Fruit fly (Drosophila melanogaster): ENCODE data around the gene CG6454.

CG6454 gene

dm6 chr3R:24375561-24375960 lies 26.6 kb downstream of the CG6454 start, which contains the start of gene CG17781:
TSS of gene CG17781 (minus strand) at chr3R:24375661.
- TF ChIP-seq dsf (GFP tag; optimal IDR thresholded peaks at IDR 0.05; ENCODE audit: borderline replicate concordance) (no peak), dl (GFP tag; optimal IDR thresholded peaks at IDR 0.05; ENCODE audit: insufficient read depth in 1 of 2, partially characterized antibody in 2 of 2) (no peak), CG9705 (GFP tag; optimal IDR thresholded peaks at IDR 0.05) (no peak), dmrt93B (GFP tag; optimal IDR thresholded peaks at IDR 0.05) (no peak)

DNA sequence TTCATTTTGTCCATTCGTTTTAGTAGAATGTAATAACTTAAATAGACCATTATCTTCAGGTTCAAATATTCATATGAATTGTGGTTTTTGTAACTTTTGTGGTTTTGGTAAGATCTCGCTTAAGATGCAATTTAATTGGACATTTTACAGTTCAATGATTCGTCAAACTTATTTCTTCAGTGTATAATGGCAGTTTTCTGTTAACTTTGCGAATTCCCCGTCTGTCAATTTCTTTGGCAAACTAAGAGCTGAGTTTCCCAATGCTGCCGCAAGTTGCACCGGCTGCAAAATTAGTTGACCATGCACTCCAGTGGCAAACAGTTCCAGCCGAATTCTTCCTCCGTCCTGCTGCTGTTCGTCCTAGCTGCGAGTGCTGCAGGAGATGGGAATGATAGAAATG lies 27.6 kb downstream of the CG6454 start, which contains the start of gene CG33342:
Gene CG33342, plus strand, starts transcription at position 301 of the 400 bp plus-strand sequence.
- no peak for TF ChIP-seq Dfd (GFP tag; optimal IDR thresholded peaks at IDR 0.05)
- no peak for TF ChIP-seq rgr (GFP tag; optimal IDR thresholded peaks at IDR 0.05)
- no peak for TF ChIP-seq h (GFP tag; optimal IDR thresholded peaks at IDR 0.05)
- TF ChIP-seq Myc (optimal IDR thresholded peaks at IDR 0.05) = no peak
- TF ChIP-seq dsf (GFP tag; optimal IDR thresholded peaks at IDR 0.05; ENCODE audit: borderline replicate concordance) = no peak
- TF ChIP-seq Vsx2 (GFP tag; optimal IDR thresholded peaks at IDR 0.05; ENCODE audit: partially characterized antibody) = no peak
- TF ChIP-seq CG32264 (GFP tag; optimal IDR thresholded peaks at IDR 0.05) = no peak

DNA sequence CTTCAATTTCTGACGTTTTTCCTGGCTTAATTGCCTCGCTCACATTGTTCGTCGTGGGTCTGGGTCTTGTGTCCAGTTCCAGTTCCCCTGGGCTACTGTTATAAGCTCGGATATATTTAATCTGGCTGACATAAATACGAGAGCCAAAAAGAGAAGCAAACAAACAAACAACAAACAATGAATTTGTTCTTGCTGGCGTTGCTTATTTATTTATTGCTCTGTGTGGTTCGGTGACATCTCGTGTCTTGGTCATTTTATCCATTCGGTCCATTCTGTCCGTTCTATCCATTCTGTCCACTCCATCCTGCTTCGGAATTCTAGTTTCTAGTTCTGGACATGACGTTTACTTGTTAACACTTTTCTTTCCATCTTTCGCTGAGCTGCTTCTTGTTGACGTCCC lies 36.0 kb downstream of the CG6454 start, which contains the start of gene CG17780:
Gene CG17780, minus strand, starts transcription at position 101 of the 400 bp plus-strand sequence.
- TF ChIP-seq CG32264 (GFP tag; optimal IDR thresholded peaks at IDR 0.05) (no peak), N (GFP tag; optimal IDR thresholded peaks at IDR 0.05) (no peak), foxo (GFP tag; optimal IDR thresholded peaks at IDR 0.05) (no peak), tai (GFP tag; optimal IDR thresholded peaks at IDR 0.05) (no peak), GATAd (GFP tag; optimal IDR thresholded peaks at IDR 0.05) (no peak), usp (GFP tag; optimal IDR thresholded peaks at IDR 0.05) (no peak), CrebA (GFP tag; optimal IDR thresholded peaks at IDR 0.05; ENCODE audit: borderline replicate concordance) (no peak), ey (GFP tag; optimal IDR thresholded peaks at IDR 0.05) (no peak), dsf (GFP tag; optimal IDR thresholded peaks at IDR 0.05; ENCODE audit: borderline replicate concordance) (no peak), pan (optimal IDR thresholded peaks at IDR 0.05) (no peak), jim (GFP tag; optimal IDR thresholded peaks at IDR 0.05) (no peak), OdsH (GFP tag; optimal IDR thresholded peaks at IDR 0.05) (no peak), Abd-B (GFP tag; optimal IDR thresholded peaks at IDR 0.05) (no peak), Rel (GFP tag; optimal IDR thresholded peaks at IDR 0.05) (no peak), Rel (tag; optimal IDR thresholded peaks at IDR 0.05) (no peak), sage (GFP tag; optimal IDR thresholded peaks at IDR 0.05) (no peak), Dif (GFP tag; optimal IDR thresholded peaks at IDR 0.05; ENCODE audit: partially characterized antibody) (no peak), Myc (optimal IDR thresholded peaks at IDR 0.05) (no peak)

- TF ChIP-seq Mio (GFP tag; optimal IDR thresholded peaks at IDR 0.05) (no peak), CrebA (GFP tag; optimal IDR thresholded peaks at IDR 0.05; ENCODE audit: borderline replicate concordance) (no peak), GATAd (GFP tag; optimal IDR thresholded peaks at IDR 0.05) (no peak), h (GFP tag; optimal IDR thresholded peaks at IDR 0.05) (no peak), tai (GFP tag; optimal IDR thresholded peaks at IDR 0.05) (no peak), dsf (GFP tag; optimal IDR thresholded peaks at IDR 0.05; ENCODE audit: borderline replicate concordance) (no peak), dl (GFP tag; optimal IDR thresholded peaks at IDR 0.05; ENCODE audit: insufficient read depth in 1 of 2, partially characterized antibody in 2 of 2) (no peak), sv (GFP tag; optimal IDR thresholded peaks at IDR 0.05) (no peak), pan (optimal IDR thresholded peaks at IDR 0.05) (no peak), brk (GFP tag; optimal IDR thresholded peaks at IDR 0.05) (no peak), Hr78 (GFP tag; optimal IDR thresholded peaks at IDR 0.05) (no peak), Jra (GFP tag; optimal IDR thresholded peaks at IDR 0.05) (no peak), rgr (GFP tag; optimal IDR thresholded peaks at IDR 0.05) (no peak), CG32264 (GFP tag; optimal IDR thresholded peaks at IDR 0.05) (no peak), Rel (GFP tag; optimal IDR thresholded peaks at IDR 0.05) (no peak), Rel (tag; optimal IDR thresholded peaks at IDR 0.05) (no peak), br (GFP tag; optimal IDR thresholded peaks at IDR 0.05) (no peak)
Measured at dm6 chr3R:24386434-24386833, 37.5 kb downstream of the CG6454 start.

DNA sequence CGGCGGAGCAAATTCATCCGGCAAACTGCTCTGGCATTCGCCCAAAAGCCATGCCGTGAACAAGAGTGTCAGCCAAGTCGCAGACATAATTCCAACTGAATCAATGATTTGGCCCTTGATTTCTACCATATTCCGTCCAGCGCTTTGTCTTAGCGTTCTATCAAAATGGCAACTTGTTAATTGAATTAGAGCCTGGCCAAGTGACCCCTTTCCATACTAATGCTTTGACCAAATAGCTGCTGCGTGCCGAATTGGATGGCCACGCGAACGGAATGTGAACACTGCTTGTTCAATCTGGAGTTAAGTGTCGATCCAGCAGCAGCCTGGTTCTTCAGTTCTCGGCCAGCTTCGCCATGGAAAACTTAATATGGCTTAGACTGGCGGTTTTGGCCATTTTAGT lies 41.3 kb downstream of the CG6454 start, which contains the start of the genes CG5768 and CG13615:
Gene CG5768, minus strand, starts transcription at position 101 of the 400 bp plus-strand sequence.
Gene CG13615, plus strand, starts transcription at position 280 of the 400 bp plus-strand sequence.
- TF ChIP-seq Hr78 (GFP tag; optimal IDR thresholded peaks at IDR 0.05) (no peak), dmrt93B (GFP tag; optimal IDR thresholded peaks at IDR 0.05) (no peak), Mio (GFP tag; optimal IDR thresholded peaks at IDR 0.05) (no peak), CG9705 (GFP tag; optimal IDR thresholded peaks at IDR 0.05) (no peak), HLH106 (tag; optimal IDR thresholded peaks at IDR 0.05) (no peak), br (GFP tag; optimal IDR thresholded peaks at IDR 0.05) (no peak), dl (GFP tag; optimal IDR thresholded peaks at IDR 0.05; ENCODE audit: insufficient read depth in 1 of 2, partially characterized antibody in 2 of 2) (no peak), Myc (optimal IDR thresholded peaks at IDR 0.05) (no peak), usp (GFP tag; optimal IDR thresholded peaks at IDR 0.05) (no peak), h (GFP tag; optimal IDR thresholded peaks at IDR 0.05) (no peak), GATAd (GFP tag; optimal IDR thresholded peaks at IDR 0.05) (no peak), Rel (GFP tag; optimal IDR thresholded peaks at IDR 0.05) (no peak), Rel (tag; optimal IDR thresholded peaks at IDR 0.05) (no peak)
